Fruit fly (Drosophila melanogaster): ENCODE measurements around the gene Hou.
A peak's percentile ranks its signal among the peaks of the same experiment; 100 is the strongest.

Hou gene

dm6 chrX:18635118-18635552 is 15.1 kb downstream of the Hou start:
- TF ChIP-seq CTCF (optimal IDR thresholded peaks at IDR 0.05) (peak; percentile 94 to 97), CG8478 (optimal IDR thresholded peaks at IDR 0.05) (no peak)

DNA sequence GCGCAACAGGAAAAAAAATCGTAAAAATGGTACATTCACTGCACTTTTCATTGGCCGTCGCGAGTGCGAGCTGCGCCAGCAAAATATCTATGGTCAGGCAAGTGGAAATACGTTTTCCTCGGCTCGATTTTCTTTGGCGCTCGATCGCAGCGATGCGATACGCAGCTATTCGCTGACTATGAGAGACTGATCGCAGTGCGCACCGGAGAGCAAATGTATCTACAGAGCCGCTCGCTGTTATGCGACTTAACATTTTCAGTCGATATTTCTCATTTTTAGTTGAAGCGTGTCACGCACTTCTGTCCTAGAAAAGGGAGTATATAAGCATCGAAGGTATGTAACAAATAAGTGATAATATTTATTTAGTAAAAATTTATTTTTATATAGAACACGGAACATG is 15.5 kb downstream of the Hou start, which contains the start of gene wgn:
TSS of gene wgn (minus strand) at position 193 of the 400 bp plus-strand sequence.
- TF ChIP-seq CG8478 (optimal IDR thresholded peaks at IDR 0.05), result no peak
- TF ChIP-seq CTCF (optimal IDR thresholded peaks at IDR 0.05), result no peak

- TF ChIP-seq CTCF (optimal IDR thresholded peaks at IDR 0.05) (no peak), CG8478 (optimal IDR thresholded peaks at IDR 0.05) (no peak)
These were observed 19.3 kb downstream of the Hou start for dm6 chrX:18630990-18631389.

DNA sequence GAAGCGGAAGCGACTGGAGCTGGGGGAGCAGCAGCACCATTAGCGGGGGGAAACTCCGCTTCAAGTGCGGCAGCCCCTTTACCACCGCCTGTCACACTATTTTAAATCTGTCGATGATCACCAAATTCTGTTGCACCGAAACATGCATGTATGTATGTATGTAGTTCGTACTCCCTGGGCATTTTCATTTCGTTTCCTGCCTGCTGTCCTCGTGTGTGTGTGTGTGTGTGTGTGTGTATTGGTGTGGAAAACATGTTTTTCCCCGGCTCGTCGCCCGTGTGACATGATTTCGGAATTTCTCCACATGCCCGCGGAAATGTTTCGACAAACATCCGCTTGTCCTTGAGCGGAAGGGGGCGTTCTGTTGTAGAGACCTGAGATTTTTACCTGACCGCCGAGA is 23.2 kb downstream of the Hou start:
- no peak for TF ChIP-seq CG8478 (optimal IDR thresholded peaks at IDR 0.05)
- TF ChIP-seq CTCF (optimal IDR thresholded peaks at IDR 0.05), result no peak

DNA sequence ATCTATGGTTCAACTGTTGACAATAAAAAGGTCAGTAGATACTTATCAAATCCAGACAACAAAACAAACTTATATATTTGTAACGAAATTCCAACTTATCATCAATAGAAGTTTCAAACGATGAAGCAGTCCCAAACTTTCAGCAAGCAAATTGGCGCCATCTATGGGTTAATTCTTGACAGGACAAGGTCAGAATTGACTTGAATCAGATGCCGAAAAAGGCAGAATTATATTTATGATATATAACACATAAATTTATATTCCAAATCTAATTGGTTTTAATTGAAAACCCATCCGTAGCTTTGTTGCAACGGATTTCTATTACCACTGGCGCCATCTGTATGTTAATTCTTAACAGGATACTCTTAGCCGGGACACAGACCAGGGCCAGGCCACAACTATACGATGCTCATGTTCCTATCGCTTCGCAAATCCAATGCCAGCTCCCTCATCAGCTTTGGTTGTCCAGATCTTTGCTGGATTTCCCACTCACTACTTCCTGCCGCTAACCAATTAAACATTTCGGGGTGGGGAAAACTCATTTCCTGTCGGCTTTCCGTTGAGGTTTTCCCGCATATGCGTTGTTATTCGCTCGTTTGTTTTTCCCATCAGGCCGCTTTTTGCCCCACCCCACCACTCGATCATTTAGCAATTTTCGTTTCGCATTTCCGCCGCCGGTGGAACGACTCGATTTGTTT is 28.4 kb downstream of the Hou start:
- TF ChIP-seq CG8478 (optimal IDR thresholded peaks at IDR 0.05) (no peak), CTCF (optimal IDR thresholded peaks at IDR 0.05) (peak; percentile 88 to 89)

DNA sequence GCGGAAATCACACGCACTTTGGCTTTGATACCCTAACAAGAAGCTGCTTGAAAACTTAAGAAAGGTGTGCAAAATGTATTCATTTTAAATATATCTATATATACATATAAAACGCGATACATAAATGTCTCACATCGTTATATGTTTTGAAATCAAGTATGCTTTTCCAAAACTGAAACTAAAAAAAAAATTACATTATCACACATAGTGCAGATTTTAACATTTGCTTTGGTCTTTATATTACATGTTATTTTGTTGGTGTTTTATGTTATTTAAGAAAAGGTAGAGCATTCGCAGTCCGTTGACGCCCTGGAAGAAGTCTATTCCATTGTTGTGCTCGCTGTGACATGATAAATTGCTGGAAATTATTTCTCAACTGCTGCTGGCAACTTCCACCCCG is 32.1 kb downstream of the Hou start:
- TF ChIP-seq CTCF (optimal IDR thresholded peaks at IDR 0.05) (no peak), CG8478 (optimal IDR thresholded peaks at IDR 0.05) (no peak)

dm6 chrX:18617489-18617888 is 32.8 kb downstream of the Hou start, which contains the start of gene CG15040:
TSS of gene CG15040 (minus strand) at chrX:18617589.
- no peak for TF ChIP-seq CTCF (optimal IDR thresholded peaks at IDR 0.05)

DNA sequence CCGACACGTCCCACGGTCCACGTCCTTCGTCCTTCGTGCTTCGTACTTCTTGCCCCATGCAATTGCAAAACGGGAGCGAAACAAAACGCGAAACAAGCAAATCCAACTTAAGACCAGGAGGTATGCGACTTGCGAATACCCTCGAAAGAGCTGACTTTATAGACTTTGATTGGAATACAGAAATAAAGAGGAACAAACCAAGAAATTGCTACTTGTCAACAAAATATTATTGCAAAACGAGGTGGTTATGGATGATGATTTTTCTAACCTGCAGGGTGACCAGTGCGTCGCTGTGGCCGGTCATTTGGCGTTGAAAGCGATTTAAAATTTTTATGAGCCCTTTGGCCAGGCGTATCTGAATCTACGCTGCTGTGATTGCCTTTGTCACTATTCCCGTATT is 36.8 kb downstream of the Hou start:
- TF ChIP-seq CTCF (optimal IDR thresholded peaks at IDR 0.05), result no peak
- TF ChIP-seq CG8478 (optimal IDR thresholded peaks at IDR 0.05), result no peak

Data from S2 (cell line).